Fruit fly (Drosophila melanogaster) whole organism, adult: ENCODE measurements around the gene ymp.
A peak's percentile ranks its signal among the peaks of the same experiment; 100 is the strongest.

ENCODE experiments used
- CG11617 ChIP-seq: fragments of 200-800 bp; sonication (Bioruptor generic); optimal IDR thresholded peaks from 2 replicates; lab custom pipeline; 2017; ENCODE audit warnings: mild to moderate bottlenecking, missing biosample characterization, missing genetic modification reagents, missing genetic modification characterization
- CG12768 ChIP-seq: fragments of 200-800 bp; sonication (Bioruptor generic); optimal IDR thresholded peaks from 2 replicates; lab custom pipeline; 2017; ENCODE audit warnings: missing biosample characterization, missing genetic modification characterization, mild to moderate bottlenecking, moderate library complexity, missing genetic modification reagents
- CG14711 ChIP-seq: fragments of 200-800 bp; sonication (Bioruptor generic); optimal IDR thresholded peaks from 2 replicates; lab custom pipeline; 2018; ENCODE audit warnings: missing biosample characterization, mild to moderate bottlenecking, missing genetic modification characterization, moderate library complexity
- CG1620 ChIP-seq: fragments of 200-800 bp; sonication (Bioruptor generic); optimal IDR thresholded peaks from 2 replicates; lab custom pipeline; 2016; ENCODE audit warnings: missing biosample characterization, missing genetic modification characterization
- CG33017 ChIP-seq: fragments of 200-800 bp; sonication (Bioruptor generic); optimal IDR thresholded peaks from 2 replicates; lab custom pipeline; 2018; ENCODE audit warnings: missing biosample characterization, mild to moderate bottlenecking, missing genetic modification characterization, moderate library complexity
- CG5204 ChIP-seq: fragments of 200-800 bp; sonication (Bioruptor generic); optimal IDR thresholded peaks from 2 replicates; lab custom pipeline; 2016; ENCODE audit warnings: missing biosample characterization, missing genetic modification characterization
- CG7045 ChIP-seq: fragments of 200-800 bp; sonication (Bioruptor generic); optimal IDR thresholded peaks from 2 replicates; lab custom pipeline; 2017; ENCODE audit warnings: missing biosample characterization, mild to moderate bottlenecking, missing genetic modification characterization
- CG7101 ChIP-seq: fragments of 200-800 bp; sonication (Bioruptor generic); optimal IDR thresholded peaks from 2 replicates; lab custom pipeline; 2018; ENCODE audit warnings: missing biosample characterization, mild to moderate bottlenecking, missing genetic modification characterization, moderate library complexity
- Clk ChIP-seq: fragments of 200-800 bp; sonication (Bioruptor generic); optimal IDR thresholded peaks from 2 replicates; lab custom pipeline; 2017; ENCODE audit warnings: missing biosample characterization, missing genetic modification characterization
- Crg-1 ChIP-seq: fragments of 200-800 bp; sonication (Bioruptor generic); optimal IDR thresholded peaks from 2 replicates; lab custom pipeline; 2016; ENCODE audit warnings: missing biosample characterization, missing genetic modification characterization
- Hr96 ChIP-seq: fragments of 200-800 bp; sonication (Bioruptor generic); optimal IDR thresholded peaks from 2 replicates; lab custom pipeline; 2016; ENCODE audit warnings: missing biosample characterization, missing genetic modification characterization
- Mnt ChIP-seq: fragments of 200-800 bp; sonication (Bioruptor generic); optimal IDR thresholded peaks from 2 replicates; lab custom pipeline; 2016; ENCODE audit warnings: missing biosample characterization, mild to moderate bottlenecking, missing genetic modification characterization
- bab1 ChIP-seq: fragments of 200-800 bp; sonication (Bioruptor generic); optimal IDR thresholded peaks from 3 replicates; lab custom pipeline; 2019; ENCODE audit warnings: missing biosample characterization, mild to moderate bottlenecking, missing genetic modification characterization, moderate library complexity
- cic ChIP-seq: fragments of 200-800 bp; sonication (Bioruptor generic); optimal IDR thresholded peaks from 2 replicates; lab custom pipeline; 2017; ENCODE audit warnings: missing biosample characterization, mild to moderate bottlenecking, missing genetic modification characterization, moderate library complexity
- cnc ChIP-seq, 2 experiments: fragments of >200 bp; optimal IDR thresholded peaks; 2 replicates each; lab custom pipeline; 2017
- kay ChIP-seq: fragments of 200-800 bp; sonication (Bioruptor generic); peaks from one replicate; lab custom pipeline; 2016; ENCODE audit warnings: missing biosample characterization, missing genetic modification characterization, borderline replicate concordance
- ovo ChIP-seq: fragments of 200-800 bp; sonication (Bioruptor generic); optimal IDR thresholded peaks from 2 replicates; lab custom pipeline; 2016; ENCODE audit warnings: missing biosample characterization, missing genetic modification characterization
- pad ChIP-seq: fragments of 200-800 bp; sonication (Bioruptor generic); optimal IDR thresholded peaks from 3 replicates; lab custom pipeline; 2017; ENCODE audit warnings: missing biosample characterization, missing genetic modification characterization, mild to moderate bottlenecking, moderate library complexity, missing genetic modification reagents
- tj ChIP-seq: fragments of 200-800 bp; sonication (Bioruptor generic); optimal IDR thresholded peaks from 3 replicates; lab custom pipeline; 2017; ENCODE audit warnings: missing biosample characterization, mild to moderate bottlenecking, missing genetic modification characterization, moderate library complexity
- toe ChIP-seq: fragments of 200-800 bp; sonication (Bioruptor generic); optimal IDR thresholded peaks from 2 replicates; lab custom pipeline; 2016; ENCODE audit warnings: missing biosample characterization, missing genetic modification characterization

The ymp gene

DNA sequence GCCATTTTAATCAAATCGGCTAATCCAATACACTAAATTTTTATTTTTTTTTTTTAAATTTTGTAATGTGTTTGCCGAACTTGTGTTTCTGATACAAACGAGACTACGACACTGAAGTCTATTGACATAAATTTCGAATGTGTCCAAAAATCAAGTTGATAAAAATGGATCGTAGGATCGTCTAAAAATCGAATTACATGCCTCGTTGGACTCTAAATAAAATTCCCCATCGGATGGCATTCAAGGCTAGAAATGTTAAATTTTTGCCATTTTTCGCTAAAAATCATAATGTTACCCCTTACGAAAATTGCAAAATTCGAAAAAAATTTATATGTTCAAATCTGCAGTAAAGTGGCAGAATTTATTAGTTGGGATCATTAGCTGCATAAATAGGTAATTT lies at the start of gene ymp:
ymp (minus strand) TSS at position 101 of the 400 bp plus-strand sequence.
- no peak for TF ChIP-seq Crg-1
- TF ChIP-seq CG5204 (GFP tag; lab: Kevin White, UChicago): no peak
- no peak for TF ChIP-seq CG1620 (GFP tag; lab: Kevin White, UChicago)
- no peak for TF ChIP-seq CG7101 (tag; lab: Kevin White, UChicago)
- TF ChIP-seq kay (GFP tag; lab: Kevin White, UChicago): no peak
- no peak for TF ChIP-seq CG12768 (GFP tag; lab: Kevin White, UChicago)
- no peak for TF ChIP-seq Mnt (GFP tag; lab: Kevin White, UChicago)
- no peak for TF ChIP-seq CG14711 (tag; lab: Kevin White, UChicago)
- no peak for TF ChIP-seq CG11617
- TF ChIP-seq tj (GFP tag; lab: Kevin White, UChicago): no peak
- no peak for TF ChIP-seq pad (GFP tag; lab: Kevin White, UChicago)
- TF ChIP-seq toe (GFP tag; lab: Kevin White, UChicago): no peak
- no peak for TF ChIP-seq cnc (optimal IDR thresholded peaks at IDR 0.05; lab: Kevin White, UChicago)
- TF ChIP-seq cic: no peak
- no peak for TF ChIP-seq Hr96 (GFP tag; lab: Kevin White, UChicago)
- TF ChIP-seq Clk (GFP tag; lab: Kevin White, UChicago): no peak
- no peak for TF ChIP-seq CG33017 (tag; lab: Kevin White, UChicago)
- no peak for TF ChIP-seq CG7045 (GFP tag; lab: Kevin White, UChicago)
- no peak for TF ChIP-seq bab1 (GFP tag; lab: Kevin White, UChicago)

DNA sequence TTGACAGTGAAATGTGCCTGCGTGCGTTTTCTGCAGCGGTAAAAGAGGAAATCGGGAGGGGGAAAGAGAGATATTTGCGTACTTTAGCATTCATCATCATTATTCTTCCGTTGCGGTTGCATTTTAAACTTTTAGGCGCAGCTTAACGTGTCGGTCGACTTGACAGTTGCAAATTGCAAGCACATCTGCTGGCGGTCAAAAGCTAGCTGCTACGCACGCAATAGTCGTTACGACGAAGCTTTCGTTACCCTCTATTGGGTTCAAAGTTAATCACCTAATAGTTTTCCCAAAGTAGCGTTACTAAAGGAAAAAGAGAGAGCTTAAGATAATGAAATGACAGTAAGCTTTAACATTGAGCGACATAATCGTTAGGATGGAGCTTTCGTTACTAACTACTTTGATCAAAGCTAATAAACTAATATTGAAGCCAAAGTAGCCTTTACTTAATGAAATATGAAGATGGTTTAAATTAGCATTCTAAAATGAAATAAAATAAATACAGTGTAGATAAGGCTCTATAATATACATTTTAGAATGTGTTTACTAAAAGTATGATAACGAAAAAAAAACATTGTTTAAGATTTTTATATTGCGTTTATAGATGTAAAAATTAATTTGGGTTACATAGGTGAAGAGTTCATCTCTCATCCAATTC lies 43.3 kb upstream of the ymp start:
- TF ChIP-seq Crg-1 (no peak), CG5204 (GFP tag; lab: Kevin White, UChicago) (no peak), Hr96 (GFP tag; lab: Kevin White, UChicago) (no peak), CG12768 (GFP tag; lab: Kevin White, UChicago) (peak; percentile 66), bab1 (GFP tag; lab: Kevin White, UChicago) (peak; percentile 46), kay (GFP tag; lab: Kevin White, UChicago) (peak; percentile 86), CG11617 (no peak), Clk (GFP tag; lab: Kevin White, UChicago) (no peak), CG7101 (tag; lab: Kevin White, UChicago) (no peak), CG7045 (GFP tag; lab: Kevin White, UChicago) (no peak), CG33017 (tag; lab: Kevin White, UChicago) (peak; percentile 20), CG1620 (GFP tag; lab: Kevin White, UChicago) (no peak), toe (GFP tag; lab: Kevin White, UChicago) (no peak), ovo (GFP tag; lab: Kevin White, UChicago) (peak; percentile 12), cic (peak; percentile 51), pad (GFP tag; lab: Kevin White, UChicago) (peak; percentile 25), cnc (optimal IDR thresholded peaks at IDR 0.05; lab: Kevin White, UChicago) (no peak), Mnt (GFP tag; lab: Kevin White, UChicago) (no peak), tj (GFP tag; lab: Kevin White, UChicago) (peak; percentile 87), CG14711 (tag; lab: Kevin White, UChicago) (no peak)

DNA sequence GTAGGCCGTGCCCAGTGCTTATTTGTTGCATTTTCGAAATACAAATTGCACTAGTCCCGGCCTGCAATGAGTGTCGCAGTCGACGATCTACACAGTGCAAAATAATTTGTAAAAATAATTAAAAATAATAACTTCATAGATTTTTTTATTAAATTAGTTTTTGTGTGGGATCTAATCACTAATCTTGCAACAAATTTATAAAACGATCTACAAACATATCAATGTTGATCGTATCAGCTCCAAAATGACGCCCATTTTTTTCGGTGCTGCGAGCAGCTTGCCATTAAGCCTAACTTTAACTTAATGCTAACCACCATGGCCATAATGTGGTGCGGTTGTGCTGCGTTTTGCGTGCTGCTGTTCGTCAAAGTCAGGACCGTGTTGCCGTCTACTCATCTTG lies 42.5 kb upstream of the ymp start:
- TF ChIP-seq Crg-1 (no peak), CG14711 (tag; lab: Kevin White, UChicago) (peak; percentile 37), CG12768 (GFP tag; lab: Kevin White, UChicago) (no peak), kay (GFP tag; lab: Kevin White, UChicago) (no peak), CG33017 (tag; lab: Kevin White, UChicago) (no peak), CG7101 (tag; lab: Kevin White, UChicago) (no peak), toe (GFP tag; lab: Kevin White, UChicago) (no peak), bab1 (GFP tag; lab: Kevin White, UChicago) (peak; percentile 44)

DNA sequence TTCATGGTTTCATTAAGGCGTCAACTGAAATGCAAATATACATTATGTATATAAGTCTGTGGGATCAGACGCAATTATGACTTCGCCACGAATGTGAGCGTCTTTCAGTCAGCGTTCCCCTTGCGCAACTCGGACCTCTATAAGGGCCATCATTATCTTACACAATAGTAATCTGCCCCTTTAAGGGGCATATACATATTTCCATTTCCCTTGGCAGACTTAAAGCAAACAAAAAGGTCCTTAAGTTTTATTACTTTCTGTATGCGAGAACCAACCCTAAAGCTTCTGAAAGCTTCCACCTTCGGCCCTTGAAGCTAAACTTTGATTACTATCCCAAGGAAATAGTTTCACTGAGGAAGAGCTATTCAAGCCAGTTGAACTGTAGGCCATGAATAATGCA lies 41.5 kb upstream of the ymp start:
- TF ChIP-seq cic: no peak
- TF ChIP-seq kay (GFP tag; lab: Kevin White, UChicago): no peak
- no peak for TF ChIP-seq pad (GFP tag; lab: Kevin White, UChicago)
- TF ChIP-seq CG5204 (GFP tag; lab: Kevin White, UChicago): no peak
- no peak for TF ChIP-seq CG14711 (tag; lab: Kevin White, UChicago)
- no peak for TF ChIP-seq bab1 (GFP tag; lab: Kevin White, UChicago)
- no peak for TF ChIP-seq CG11617
- no peak for TF ChIP-seq toe (GFP tag; lab: Kevin White, UChicago)
- TF ChIP-seq Hr96 (GFP tag; lab: Kevin White, UChicago): no peak
- TF ChIP-seq CG7101 (tag; lab: Kevin White, UChicago): no peak
- TF ChIP-seq ovo (GFP tag; lab: Kevin White, UChicago): no peak
- TF ChIP-seq cnc (optimal IDR thresholded peaks at IDR 0.05; lab: Kevin White, UChicago): no peak
- TF ChIP-seq CG12768 (GFP tag; lab: Kevin White, UChicago): no peak
- no peak for TF ChIP-seq CG33017 (tag; lab: Kevin White, UChicago)
- no peak for TF ChIP-seq Crg-1
- TF ChIP-seq Mnt (GFP tag; lab: Kevin White, UChicago): no peak
- TF ChIP-seq tj (GFP tag; lab: Kevin White, UChicago): no peak
- no peak for TF ChIP-seq CG1620 (GFP tag; lab: Kevin White, UChicago)
- no peak for TF ChIP-seq Clk (GFP tag; lab: Kevin White, UChicago)

DNA sequence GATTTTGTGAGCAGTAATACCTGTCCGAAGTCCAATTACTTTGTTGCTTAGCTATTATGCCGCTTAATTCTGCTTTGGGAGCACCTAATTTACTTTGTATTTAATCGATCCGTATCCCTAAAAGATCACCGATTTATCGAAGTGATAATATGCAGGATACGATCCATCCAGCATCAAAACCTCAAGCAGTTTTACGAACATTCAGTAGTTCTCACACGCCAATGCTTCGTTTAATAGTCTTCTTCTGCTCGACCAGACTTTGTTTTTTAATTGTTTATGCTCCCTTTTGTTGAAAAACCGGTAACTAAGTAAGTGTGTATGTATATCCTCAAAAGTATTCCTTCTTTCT lies 39.3 kb upstream of the ymp start:
- TF ChIP-seq CG14711 (tag; lab: Kevin White, UChicago): no peak
- TF ChIP-seq CG12768 (GFP tag; lab: Kevin White, UChicago): no peak
- TF ChIP-seq cnc (optimal IDR thresholded peaks at IDR 0.05; lab: Kevin White, UChicago): no peak
- TF ChIP-seq CG7101 (tag; lab: Kevin White, UChicago): no peak
- no peak for TF ChIP-seq ovo (GFP tag; lab: Kevin White, UChicago)
- no peak for TF ChIP-seq bab1 (GFP tag; lab: Kevin White, UChicago)
- no peak for TF ChIP-seq CG33017 (tag; lab: Kevin White, UChicago)
- TF ChIP-seq Mnt (GFP tag; lab: Kevin White, UChicago): no peak
- no peak for TF ChIP-seq tj (GFP tag; lab: Kevin White, UChicago)
- no peak for TF ChIP-seq Crg-1
- TF ChIP-seq CG11617: no peak
- TF ChIP-seq toe (GFP tag; lab: Kevin White, UChicago): no peak
- no peak for TF ChIP-seq Hr96 (GFP tag; lab: Kevin White, UChicago)
- TF ChIP-seq CG1620 (GFP tag; lab: Kevin White, UChicago): no peak
- no peak for TF ChIP-seq pad (GFP tag; lab: Kevin White, UChicago)
- no peak for TF ChIP-seq CG7045 (GFP tag; lab: Kevin White, UChicago)
- TF ChIP-seq Clk (GFP tag; lab: Kevin White, UChicago): no peak
